Fruit fly (Drosophila melanogaster): Measurements from ENCODE around the gene CG42535.

CG42535 gene

dm6 chr3L:10643228-10643627 is 12.5 kb upstream of the CG42535 start, which contains the start of gene CG14153:
Gene CG14153, plus strand, starts transcription at chr3L:10643528.
- TF ChIP-seq sage (GFP tag; optimal IDR thresholded peaks at IDR 0.05) (no peak), Hnf4 (GFP tag; optimal IDR thresholded peaks at IDR 0.05) (no peak), pan (optimal IDR thresholded peaks at IDR 0.05) (no peak), Jra (GFP tag; optimal IDR thresholded peaks at IDR 0.05) (no peak), Sp1 (GFP tag; optimal IDR thresholded peaks at IDR 0.05) (no peak), sv (GFP tag; optimal IDR thresholded peaks at IDR 0.05) (no peak), dsf (GFP tag; optimal IDR thresholded peaks at IDR 0.05; ENCODE audit: borderline replicate concordance) (no peak), usp (GFP tag; optimal IDR thresholded peaks at IDR 0.05) (no peak), Dif (GFP tag; optimal IDR thresholded peaks at IDR 0.05; ENCODE audit: partially characterized antibody) (no peak), psq (GFP tag; optimal IDR thresholded peaks at IDR 0.05) (no peak)

DNA sequence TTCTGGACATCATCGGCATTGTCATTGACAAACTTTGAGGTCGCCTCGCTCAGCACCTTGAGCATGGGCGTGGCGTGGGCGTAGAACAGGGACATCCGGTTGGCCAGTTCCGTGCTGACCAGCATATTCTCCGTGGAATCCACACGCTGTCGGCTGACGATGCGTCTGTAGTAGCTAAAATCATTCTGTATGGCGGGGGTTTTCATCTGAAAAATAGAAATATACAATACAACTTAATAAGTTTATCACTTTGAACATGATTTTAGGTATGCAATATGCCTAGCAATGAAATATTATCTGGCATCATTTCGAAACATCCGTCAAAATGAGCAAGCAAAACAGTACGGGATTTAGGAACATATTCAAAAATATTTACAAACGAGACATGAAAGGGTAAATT is 10.9 kb upstream of the CG42535 start, which contains the start of gene CG14154:
TSS of gene CG14154 (plus strand) at position 301 of the 400 bp plus-strand sequence.
- no peak for TF ChIP-seq Vsx2 (GFP tag; optimal IDR thresholded peaks at IDR 0.05; ENCODE audit: partially characterized antibody)

DNA sequence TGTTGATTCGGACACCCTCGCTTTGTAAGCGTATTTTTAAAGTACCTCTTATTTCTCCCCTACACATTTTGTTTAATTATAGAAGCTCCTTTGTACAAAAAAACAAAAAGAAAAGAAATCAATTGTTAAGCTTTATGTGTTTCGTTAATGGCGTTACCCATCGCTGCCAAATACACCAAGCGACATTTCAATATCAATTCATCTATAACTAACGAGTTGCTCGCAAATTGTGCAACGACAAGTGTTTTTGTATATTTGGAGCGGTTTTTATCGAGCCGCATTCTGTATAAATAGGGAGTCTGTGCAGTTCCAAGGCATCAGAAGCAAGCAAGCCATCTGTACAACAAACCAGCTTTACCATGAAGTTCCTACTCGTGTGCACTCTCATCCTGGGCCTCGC is 8.7 kb upstream of the CG42535 start, which contains the start of gene CG18628:
TSS of gene CG18628 (plus strand) at position 301 of the 400 bp plus-strand sequence.
- TF ChIP-seq br (GFP tag; optimal IDR thresholded peaks at IDR 0.05) (no peak), h (GFP tag; optimal IDR thresholded peaks at IDR 0.05) (no peak), Hnf4 (GFP tag; optimal IDR thresholded peaks at IDR 0.05) (no peak), sv (GFP tag; optimal IDR thresholded peaks at IDR 0.05) (no peak), tai (GFP tag; optimal IDR thresholded peaks at IDR 0.05) (no peak), Jra (GFP tag; optimal IDR thresholded peaks at IDR 0.05) (no peak), N (GFP tag; optimal IDR thresholded peaks at IDR 0.05) (no peak), Abd-B (GFP tag; optimal IDR thresholded peaks at IDR 0.05) (no peak), Hr83 (GFP tag; optimal IDR thresholded peaks at IDR 0.05; ENCODE audit: poor library complexity, severe bottlenecking) (no peak), psq (GFP tag; optimal IDR thresholded peaks at IDR 0.05) (no peak), Dif (GFP tag; optimal IDR thresholded peaks at IDR 0.05; ENCODE audit: partially characterized antibody) (no peak), dsf (GFP tag; optimal IDR thresholded peaks at IDR 0.05; ENCODE audit: borderline replicate concordance) (no peak), Rel (GFP tag; optimal IDR thresholded peaks at IDR 0.05) (no peak), Rel (tag; optimal IDR thresholded peaks at IDR 0.05) (no peak), Myc (optimal IDR thresholded peaks at IDR 0.05) (no peak), Vsx2 (GFP tag; optimal IDR thresholded peaks at IDR 0.05; ENCODE audit: partially characterized antibody) (no peak), CrebA (GFP tag; optimal IDR thresholded peaks at IDR 0.05; ENCODE audit: borderline replicate concordance) (no peak), lola (GFP tag; optimal IDR thresholded peaks at IDR 0.05) (no peak), Sp1 (GFP tag; optimal IDR thresholded peaks at IDR 0.05) (no peak), HLH106 (tag; optimal IDR thresholded peaks at IDR 0.05) (no peak)

DNA sequence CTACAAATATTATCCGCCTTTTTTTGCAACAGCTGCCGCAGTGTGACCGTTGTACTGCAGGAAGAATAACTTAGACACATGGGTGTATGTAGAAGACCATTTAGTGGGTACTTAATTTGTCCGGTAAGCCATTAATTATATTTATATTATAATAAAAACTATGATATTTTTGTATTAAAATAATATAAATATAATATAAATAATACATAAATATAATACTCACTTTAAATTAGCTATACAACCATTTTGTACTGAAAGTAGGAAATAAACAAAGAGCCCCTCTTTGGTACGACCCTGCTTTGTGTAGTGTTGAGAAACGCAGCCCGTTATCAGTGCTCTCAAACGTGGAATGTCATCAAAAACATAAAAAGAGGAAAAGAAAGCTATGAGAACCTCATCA is 7.1 kb upstream of the CG42535 start, which contains the start of gene Cnep1r2:
TSS of gene Cnep1r2 (plus strand) at position 328 of the 400 bp plus-strand sequence.
- TF ChIP-seq psq (GFP tag; optimal IDR thresholded peaks at IDR 0.05) = peak; percentile 94
- peak; percentile 41 for TF ChIP-seq Hr83 (GFP tag; optimal IDR thresholded peaks at IDR 0.05; ENCODE audit: poor library complexity, severe bottlenecking)
- TF ChIP-seq sv (GFP tag; optimal IDR thresholded peaks at IDR 0.05) = peak; percentile 64
- no peak for TF ChIP-seq Dif (GFP tag; optimal IDR thresholded peaks at IDR 0.05; ENCODE audit: partially characterized antibody)
- TF ChIP-seq h (GFP tag; optimal IDR thresholded peaks at IDR 0.05) = peak; percentile 83
- TF ChIP-seq Jra (GFP tag; optimal IDR thresholded peaks at IDR 0.05) = peak; percentile 65
- TF ChIP-seq Hnf4 (GFP tag; optimal IDR thresholded peaks at IDR 0.05) = peak; percentile 83
- TF ChIP-seq Myc (optimal IDR thresholded peaks at IDR 0.05) = no peak
- peak; percentile 29 for TF ChIP-seq CG32264 (GFP tag; optimal IDR thresholded peaks at IDR 0.05)
- TF ChIP-seq dl (GFP tag; optimal IDR thresholded peaks at IDR 0.05; ENCODE audit: insufficient read depth in 1 of 2, partially characterized antibody in 2 of 2) = no peak
- TF ChIP-seq GATAd (GFP tag; optimal IDR thresholded peaks at IDR 0.05) = peak; percentile 54
- peak; percentile 30 for TF ChIP-seq Mio (GFP tag; optimal IDR thresholded peaks at IDR 0.05)
- no peak for TF ChIP-seq brk (GFP tag; optimal IDR thresholded peaks at IDR 0.05)
- peak; percentile 66 for TF ChIP-seq dsf (GFP tag; optimal IDR thresholded peaks at IDR 0.05; ENCODE audit: borderline replicate concordance)
- TF ChIP-seq CrebA (GFP tag; optimal IDR thresholded peaks at IDR 0.05; ENCODE audit: borderline replicate concordance) = no peak
- peak; percentile 71 for TF ChIP-seq sage (GFP tag; optimal IDR thresholded peaks at IDR 0.05)
- no peak for TF ChIP-seq N (GFP tag; optimal IDR thresholded peaks at IDR 0.05)
- peak; percentile 93 for TF ChIP-seq rgr (GFP tag; optimal IDR thresholded peaks at IDR 0.05)
- no peak for TF ChIP-seq usp (GFP tag; optimal IDR thresholded peaks at IDR 0.05)
- TF ChIP-seq Hr78 (GFP tag; optimal IDR thresholded peaks at IDR 0.05) = no peak
- TF ChIP-seq Rel (GFP tag; optimal IDR thresholded peaks at IDR 0.05) = peak; percentile 69
- peak; percentile 89 for TF ChIP-seq Rel (tag; optimal IDR thresholded peaks at IDR 0.05)
- no peak for TF ChIP-seq pan (optimal IDR thresholded peaks at IDR 0.05)
- TF ChIP-seq CG9705 (GFP tag; optimal IDR thresholded peaks at IDR 0.05) = peak; percentile 93
- TF ChIP-seq jim (GFP tag; optimal IDR thresholded peaks at IDR 0.05) = no peak
- TF ChIP-seq OdsH (GFP tag; optimal IDR thresholded peaks at IDR 0.05) = peak; percentile 88
- TF ChIP-seq Vsx2 (GFP tag; optimal IDR thresholded peaks at IDR 0.05; ENCODE audit: partially characterized antibody) = no peak
- TF ChIP-seq HLH106 (tag; optimal IDR thresholded peaks at IDR 0.05) = peak; percentile 99
- no peak for TF ChIP-seq tai (GFP tag; optimal IDR thresholded peaks at IDR 0.05)
- peak; percentile 88 for TF ChIP-seq fru (GFP tag; optimal IDR thresholded peaks at IDR 0.05)
- TF ChIP-seq foxo (GFP tag; optimal IDR thresholded peaks at IDR 0.05) = peak in 1 of 2 experiments; percentile 93
- peak; percentile 97 for TF ChIP-seq Sp1 (GFP tag; optimal IDR thresholded peaks at IDR 0.05)
- TF ChIP-seq br (GFP tag; optimal IDR thresholded peaks at IDR 0.05) = peak; percentile 74
- TF ChIP-seq lola (GFP tag; optimal IDR thresholded peaks at IDR 0.05) = no peak
- peak; percentile 93 for TF ChIP-seq dmrt93B (GFP tag; optimal IDR thresholded peaks at IDR 0.05)
- TF ChIP-seq Dfd (GFP tag; optimal IDR thresholded peaks at IDR 0.05) = no peak
- TF ChIP-seq ey (GFP tag; optimal IDR thresholded peaks at IDR 0.05) = peak; percentile 74
- TF ChIP-seq Abd-B (GFP tag; optimal IDR thresholded peaks at IDR 0.05) = no peak
- peak; percentile 77 for TF ChIP-seq woc (GFP tag; optimal IDR thresholded peaks at IDR 0.05)

All from whole organism, wandering third instar larva.